Worm (Caenorhabditis elegans): ENCODE results near the gene dhp-2.

DNA sequence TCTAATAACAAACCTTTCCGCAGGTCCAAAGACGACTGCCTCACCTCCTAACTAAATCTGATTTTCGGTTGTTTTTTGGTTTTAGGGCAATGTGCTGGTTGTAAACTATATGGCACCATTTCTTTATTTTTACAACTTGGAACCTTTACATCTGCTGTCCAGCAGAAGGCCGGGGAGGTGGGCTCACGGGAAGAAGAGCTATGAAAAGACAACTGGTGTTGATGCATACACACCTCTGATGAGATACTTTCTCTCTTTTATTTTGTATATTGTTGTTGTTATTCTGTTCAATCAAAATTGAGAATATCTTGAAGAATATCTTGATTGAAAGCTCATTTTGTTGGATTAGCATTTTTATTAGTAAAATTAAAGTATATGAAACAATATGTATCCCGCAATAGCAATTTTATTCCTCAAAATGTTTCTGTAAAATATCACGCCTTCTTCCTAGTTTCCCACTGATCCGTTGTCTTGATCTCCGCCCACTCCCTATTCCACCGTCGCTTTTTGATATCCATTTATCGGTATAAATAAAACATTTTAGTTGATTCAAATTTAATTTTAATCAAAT lies at the start of gene dhp-2:
- TF ChIP-seq elt-3 (tag; optimal IDR thresholded peaks at IDR 0.05) (no peak), mdl-1 (tag; optimal IDR thresholded peaks at IDR 0.05) (no peak), aly-2 (tag; optimal IDR thresholded peaks at IDR 0.05) (no peak), snpc-4 (tag; optimal IDR thresholded peaks at IDR 0.05) (no peak), ama-1 (optimal IDR thresholded peaks at IDR 0.05) (no peak), ceh-82 (tag; optimal IDR thresholded peaks at IDR 0.05) (no peak), jun-1 (tag; optimal IDR thresholded peaks at IDR 0.05) (no peak), irx-1 (tag; optimal IDR thresholded peaks at IDR 0.05) (no peak), lin-13 (GFP tag; optimal IDR thresholded peaks at IDR 0.05) (no peak), lin-39 (tag; optimal IDR thresholded peaks at IDR 0.05) (no peak), nhr-237 (tag; optimal IDR thresholded peaks at IDR 0.05) (no peak), elt-2 (tag; optimal IDR thresholded peaks at IDR 0.05) (no peak)

Data from whole organism, L1 larva.